Fruit fly (Drosophila melanogaster) whole organism, pupa: ENCODE results near the gene CG9259.

Source experiments
- CG10348 ChIP-seq: fragments of 200-800 bp; sonication (Bioruptor generic); IDR thresholded peaks from 2 replicates; pipeline ENCODE4 v1.3.6; 2022; ENCODE audit warnings: missing biosample characterization, missing genetic modification characterization
- CG12605 ChIP-seq: fragments of 200-800 bp; sonication (Bioruptor generic); IDR thresholded peaks from 2 replicates; pipeline ENCODE4 v1.3.6; 2022; ENCODE audit warnings: missing biosample characterization, missing genetic modification characterization
- CG13204 ChIP-seq: fragments of 200-800 bp; sonication (Bioruptor generic); optimal IDR thresholded peaks from 2 replicates; lab custom pipeline; 2018; ENCODE audit warnings: missing biosample characterization, mild to moderate bottlenecking, missing genetic modification characterization, moderate library complexity
- CG14655 ChIP-seq: fragments of 200-800 bp; sonication (Bioruptor generic); optimal IDR thresholded peaks from 3 replicates; lab custom pipeline; 2017; ENCODE audit warnings: mild to moderate bottlenecking, missing biosample characterization, missing genetic modification reagents, missing genetic modification characterization
- CG15710 ChIP-seq: fragments of 200-800 bp; sonication (Bioruptor generic); optimal IDR thresholded peaks from 2 replicates; lab custom pipeline; 2018; ENCODE audit warnings: missing biosample characterization, mild to moderate bottlenecking, missing genetic modification characterization, moderate library complexity
- CG17806 ChIP-seq: fragments of 200-800 bp; sonication (Bioruptor generic); optimal IDR thresholded peaks from 2 replicates; lab custom pipeline; 2018; ENCODE audit warnings: missing biosample characterization, mild to moderate bottlenecking, missing genetic modification characterization, moderate library complexity
- CG32121 ChIP-seq: fragments of 200-800 bp; sonication (Bioruptor generic); IDR thresholded peaks from 2 replicates; pipeline ENCODE4 v1.3.6; 2022; ENCODE audit warnings: missing biosample characterization, missing genetic modification characterization
- CG34367 ChIP-seq: fragments of 200-800 bp; sonication (Bioruptor generic); optimal IDR thresholded peaks from 2 replicates; lab custom pipeline; 2018; ENCODE audit warnings: missing biosample characterization, mild to moderate bottlenecking, missing genetic modification characterization
- CG4496 ChIP-seq: fragments of 200-800 bp; sonication (Bioruptor generic); IDR thresholded peaks from 3 replicates; pipeline ENCODE4 v1.3.6; 2022; ENCODE audit warnings: missing biosample characterization, missing genetic modification characterization
- CG8159 ChIP-seq: fragments of 200-800 bp; sonication (Bioruptor generic); optimal IDR thresholded peaks from 3 replicates; lab custom pipeline; 2018; ENCODE audit warnings: missing biosample characterization, mild to moderate bottlenecking, missing genetic modification characterization, moderate library complexity
- CG8301 ChIP-seq: fragments of 200-800 bp; sonication (Bioruptor generic); optimal IDR thresholded peaks from 2 replicates; lab custom pipeline; 2018; ENCODE audit warnings: missing biosample characterization, mild to moderate bottlenecking, missing genetic modification characterization
- CG9948 ChIP-seq: fragments of 200-800 bp; sonication (Bioruptor generic); optimal IDR thresholded peaks from 2 replicates; lab custom pipeline; 2018; ENCODE audit warnings: missing biosample characterization, mild to moderate bottlenecking, missing genetic modification characterization, moderate library complexity
- D1 ChIP-seq: fragments of 200-800 bp; sonication (Bioruptor generic); optimal IDR thresholded peaks from 2 replicates; lab custom pipeline; 2018; ENCODE audit warnings: missing biosample characterization, mild to moderate bottlenecking, missing genetic modification characterization, moderate library complexity
- EcR ChIP-seq: fragments of 200-800 bp; sonication (Bioruptor generic); optimal IDR thresholded peaks from 3 replicates; lab custom pipeline; 2019; ENCODE audit warnings: missing biosample characterization, missing genetic modification characterization, mild to moderate bottlenecking, moderate library complexity, missing genetic modification reagents
- Ets98B ChIP-seq: fragments of 200-800 bp; sonication (Bioruptor generic); IDR thresholded peaks from 2 replicates; pipeline ENCODE4 v1.3.6; 2022; ENCODE audit warnings: missing biosample characterization, missing genetic modification characterization
- Pif1A ChIP-seq: fragments of 200-800 bp; sonication (Bioruptor generic); optimal IDR thresholded peaks from 3 replicates; lab custom pipeline; 2016; ENCODE audit warnings: missing biosample characterization, missing genetic modification characterization
- Pif1B ChIP-seq: fragments of 200-800 bp; sonication (Bioruptor generic); optimal IDR thresholded peaks from 3 replicates; lab custom pipeline; 2016; ENCODE audit warnings: missing biosample characterization, missing genetic modification characterization
- Snoo ChIP-seq: fragments of 200-800 bp; sonication (Bioruptor generic); optimal IDR thresholded peaks from 3 replicates; lab custom pipeline; 2017; ENCODE audit warnings: missing biosample characterization, mild to moderate bottlenecking, missing genetic modification characterization, inconsistent platforms
- fd96Ca ChIP-seq: fragments of 200-800 bp; sonication (Bioruptor generic); IDR thresholded peaks from 3 replicates; pipeline ENCODE4 v1.3.6; 2022; ENCODE audit warnings: missing biosample characterization, missing genetic modification characterization
- gl ChIP-seq: fragments of 200-800 bp; sonication (Bioruptor generic); optimal IDR thresholded peaks from 2 replicates; lab custom pipeline; 2018; ENCODE audit warnings: missing biosample characterization, mild to moderate bottlenecking, missing genetic modification characterization
- rn ChIP-seq: fragments of 200-800 bp; sonication (Bioruptor generic); IDR thresholded peaks from 2 replicates; pipeline ENCODE4 v1.3.6; 2022; ENCODE audit warnings: missing biosample characterization, missing genetic modification characterization

The CG9259 gene

dm6 chr2L:21089075-21089474 lies at the start of gene CG9259:
CG9259 (plus strand) TSS chr2L:21089375.
- TF ChIP-seq Snoo (tag; lab: Kevin White, UChicago) (no peak), EcR (GFP tag; lab: Kevin White, UChicago) (no peak), Pif1B (GFP tag; lab: Kevin White, UChicago) (no peak), CG13204 (GFP tag; lab: Kevin White, UChicago) (no peak), fd96Ca (GFP tag; lab: Robert Waterston, UW) (no peak), CG8301 (no peak), CG12605 (GFP tag; lab: Robert Waterston, UW) (no peak), CG9948 (no peak), CG14655 (GFP tag; lab: Kevin White, UChicago) (no peak), CG10348 (GFP tag; lab: Robert Waterston, UW) (no peak), Pif1A (GFP tag; lab: Kevin White, UChicago) (no peak)

- no peak for TF ChIP-seq Pif1A (GFP tag; lab: Kevin White, UChicago)
Measured at dm6 chr2L:21039569-21040159, 49.5 kb upstream of the CG9259 start.

- TF ChIP-seq CG13204 (GFP tag; lab: Kevin White, UChicago) (no peak), Snoo (tag; lab: Kevin White, UChicago) (no peak), CG9948 (no peak)
- TF ChIP-seq, all 21 proteins: peak for 0
Measured at dm6 chr2L:21040719-21041118, 48.5 kb upstream of the CG9259 start.

- TF ChIP-seq CG4496 (GFP tag; lab: Robert Waterston, UW) (peak; percentile 34; the same call in 1 of the 3 replicates), EcR (GFP tag; lab: Kevin White, UChicago) (no peak), CG32121 (GFP tag; lab: Robert Waterston, UW) (peak; percentile 28; the same call in 1 of the 2 replicates), CG15710 (tag; lab: Kevin White, UChicago) (no peak), rn (GFP tag; lab: Robert Waterston, UW) (no peak), CG9948 (no peak), fd96Ca (GFP tag; lab: Robert Waterston, UW) (no peak), CG12605 (GFP tag; lab: Robert Waterston, UW) (peak; percentile 48), CG34367 (tag; lab: Kevin White, UChicago) (no peak), CG17806 (tag; lab: Kevin White, UChicago) (no peak), Pif1B (GFP tag; lab: Kevin White, UChicago) (no peak)
Measured at dm6 chr2L:21051873-21052736, 37.1 kb upstream of the CG9259 start, which contains the start of gene CG42238. CG42238 (minus strand) TSS chr2L:21052164.

- no peak for TF ChIP-seq CG15710 (tag; lab: Kevin White, UChicago)
- no peak for TF ChIP-seq CG8159 (tag; lab: Kevin White, UChicago)
- TF ChIP-seq Pif1A (GFP tag; lab: Kevin White, UChicago) = no peak
Measured at dm6 chr2L:21052783-21053463, 36.3 kb upstream of the CG9259 start, which contains the start of gene Itgbn. Itgbn (plus strand) TSS chr2L:21053033.

- no peak for TF ChIP-seq D1 (tag; lab: Kevin White, UChicago)
- TF ChIP-seq CG14655 (GFP tag; lab: Kevin White, UChicago) = no peak
- no peak for TF ChIP-seq Snoo (tag; lab: Kevin White, UChicago)
- no peak for TF ChIP-seq CG9948
- TF ChIP-seq CG34367 (tag; lab: Kevin White, UChicago) = no peak
- no peak for TF ChIP-seq CG12605 (GFP tag; lab: Robert Waterston, UW)
- TF ChIP-seq EcR (GFP tag; lab: Kevin White, UChicago) = no peak
- TF ChIP-seq Pif1B (GFP tag; lab: Kevin White, UChicago) = no peak
- TF ChIP-seq Ets98B (GFP tag; lab: Robert Waterston, UW) = no peak
- TF ChIP-seq rn (GFP tag; lab: Robert Waterston, UW) = no peak
- TF ChIP-seq CG13204 (GFP tag; lab: Kevin White, UChicago) = no peak
- no peak for TF ChIP-seq fd96Ca (GFP tag; lab: Robert Waterston, UW)
- TF ChIP-seq CG8301 = no peak
- TF ChIP-seq CG17806 (tag; lab: Kevin White, UChicago) = no peak
- TF ChIP-seq Pif1A (GFP tag; lab: Kevin White, UChicago) = no peak
- no peak for TF ChIP-seq gl
Measured at dm6 chr2L:21053623-21054022, 35.6 kb upstream of the CG9259 start.
